Worm (Caenorhabditis elegans) whole organism, L1 larva: ENCODE data around the gene F43G6.10.

Experiments used
- C04F5.9 ChIP-seq: sonication (generic microtip); optimal IDR thresholded peaks from 2 replicates; lab custom pipeline; 2016; ENCODE audit warnings: missing genetic modification characterization, missing compliant biosample characterization
- C16A3.4 ChIP-seq: fragments of 150-350 bp; optimal IDR thresholded peaks from 2 replicates; lab custom pipeline; 2014; ENCODE audit warnings: missing biosample characterization, missing genetic modification characterization
- Y116A8C.19 ChIP-seq: sonication (generic microtip); optimal IDR thresholded peaks from 2 replicates; lab custom pipeline; 2016; ENCODE audit warnings: missing compliant biosample characterization, missing genetic modification characterization, borderline replicate concordance
- alr-1 ChIP-seq: fragments of 200-800 bp; sonication (Bioruptor generic); optimal IDR thresholded peaks from 2 replicates; lab custom pipeline; 2018; ENCODE audit warnings: borderline replicate concordance, mild to moderate bottlenecking, missing genetic modification characterization, missing compliant biosample characterization
- aly-2 ChIP-seq: fragments of 150-350 bp; optimal IDR thresholded peaks from 2 replicates; lab custom pipeline; 2014; ENCODE audit warnings: missing biosample characterization, missing genetic modification characterization
- ama-1 ChIP-seq: fragments of 150-350 bp; optimal IDR thresholded peaks from 2 replicates; lab custom pipeline; 2014
- blmp-1 ChIP-seq: fragments of 150-350 bp; optimal IDR thresholded peaks from 2 replicates; lab custom pipeline; 2014; ENCODE audit warnings: missing biosample characterization, missing genetic modification characterization
- ceh-8 ChIP-seq: fragments of 200-800 bp; sonication (Bioruptor generic); optimal IDR thresholded peaks from 2 replicates; lab custom pipeline; 2018; ENCODE audit warnings: mild to moderate bottlenecking, missing genetic modification characterization, moderate library complexity, missing compliant biosample characterization
- ceh-90 ChIP-seq: sonication (generic microtip); optimal IDR thresholded peaks from 2 replicates; lab custom pipeline; 2016; ENCODE audit warnings: missing genetic modification characterization, missing compliant biosample characterization
- ces-1 ChIP-seq: fragments of 150-350 bp; optimal IDR thresholded peaks from 2 replicates; lab custom pipeline; 2014; ENCODE audit warnings: missing biosample characterization, missing genetic modification reagents, missing genetic modification characterization
- efl-1 ChIP-seq, 4 experiments: fragments of 150-350 bp; optimal IDR thresholded peaks in 3 of 4; peaks in 1 of 4; 1 replicate in 1 of 4; 2 replicates in 3 of 4; lab custom pipeline; 2014; ENCODE audit warnings: missing biosample characterization in 2 of 4, missing genetic modification characterization in 2 of 4, missing genetic modification reagents in 2 of 4
- efl-3 ChIP-seq: fragments of 200-800 bp; sonication (Bioruptor generic); optimal IDR thresholded peaks from 2 replicates; lab custom pipeline; 2018; ENCODE audit warnings: mild to moderate bottlenecking, missing genetic modification characterization, missing compliant biosample characterization
- elt-2 ChIP-seq: sonication (generic microtip); optimal IDR thresholded peaks from 2 replicates; lab custom pipeline; 2016; ENCODE audit warnings: missing genetic modification characterization, mild to moderate bottlenecking, inconsistent platforms, missing compliant biosample characterization, missing genetic modification reagents
- elt-3 ChIP-seq, 6 experiments: fragments of 150-350 bp in 1 of 6; sonication (generic microtip); optimal IDR thresholded peaks; 2 replicates each; lab custom pipeline; 2017 to 2018; ENCODE audit warnings: missing biosample characterization in 6 of 6, missing genetic modification characterization in 6 of 6, inconsistent platforms in 1 of 6
- fkh-8 ChIP-seq: sonication (generic microtip); optimal IDR thresholded peaks from 2 replicates; lab custom pipeline; 2016; ENCODE audit warnings: mild to moderate bottlenecking, missing genetic modification characterization, missing compliant biosample characterization
- grh-1 ChIP-seq: fragments of 200-800 bp; sonication (Bioruptor generic); IDR thresholded peaks from 2 replicates; pipeline ENCODE4 v1.3.6; 2022; ENCODE audit warnings: missing genetic modification reagents, missing genetic modification characterization, missing compliant biosample characterization
- hlh-17 ChIP-seq: fragments of 200-800 bp; sonication (Bioruptor generic); optimal IDR thresholded peaks from 2 replicates; lab custom pipeline; 2018; ENCODE audit warnings: missing genetic modification characterization, mild to moderate bottlenecking, missing compliant biosample characterization, moderate library complexity, borderline replicate concordance
- hlh-4 ChIP-seq: sonication (generic microtip); optimal IDR thresholded peaks from 2 replicates; lab custom pipeline; 2016; ENCODE audit warnings: mild to moderate bottlenecking, missing genetic modification characterization, missing compliant biosample characterization
- hpl-2 ChIP-seq: fragments of 150-350 bp; optimal IDR thresholded peaks from 2 replicates; lab custom pipeline; 2014; ENCODE audit warnings: missing biosample characterization, missing genetic modification reagents, missing genetic modification characterization
- lin-14 ChIP-seq: fragments of 200-800 bp; sonication (Bioruptor generic); optimal IDR thresholded peaks from 2 replicates; lab custom pipeline; 2018; ENCODE audit warnings: mild to moderate bottlenecking, missing genetic modification characterization, moderate library complexity, missing compliant biosample characterization
- lin-15B ChIP-seq: fragments of 150-350 bp; sonication (generic microtip); optimal IDR thresholded peaks from 3 replicates; lab custom pipeline; 2014; ENCODE audit warnings: missing biosample characterization, missing genetic modification characterization
- lin-35 ChIP-seq, 2 experiments: fragments of 150-350 bp; optimal IDR thresholded peaks; 2 replicates each; lab custom pipeline; 2014; ENCODE audit warnings: missing biosample characterization in 2 of 2, missing genetic modification characterization in 2 of 2, missing genetic modification reagents in 2 of 2
- lin-39 ChIP-seq: fragments of 150-350 bp; optimal IDR thresholded peaks from 2 replicates; lab custom pipeline; 2014; ENCODE audit warnings: missing biosample characterization, missing genetic modification reagents, missing genetic modification characterization
- lir-3 ChIP-seq: sonication (generic microtip); optimal IDR thresholded peaks from 2 replicates; lab custom pipeline; 2016; ENCODE audit warnings: mild to moderate bottlenecking, missing genetic modification characterization, moderate library complexity, missing compliant biosample characterization; ENCODE audit not compliant: poor library complexity
- lsy-2 ChIP-seq, 2 experiments: fragments of 150-350 bp; optimal IDR thresholded peaks; 2 replicates each; lab custom pipeline; 2014; ENCODE audit warnings: missing biosample characterization in 2 of 2, missing genetic modification characterization in 2 of 2
- mdl-1 ChIP-seq, 2 experiments: fragments of 150-350 bp; optimal IDR thresholded peaks; 2 replicates each; lab custom pipeline; 2014 to 2017; ENCODE audit warnings: missing biosample characterization in 2 of 2, missing genetic modification characterization in 2 of 2, inconsistent platforms in 1 of 2
- mef-2 ChIP-seq: fragments of 150-350 bp; optimal IDR thresholded peaks from 2 replicates; lab custom pipeline; 2014; ENCODE audit warnings: missing biosample characterization, missing genetic modification characterization
- nhr-11 ChIP-seq: fragments of 150-350 bp; optimal IDR thresholded peaks from 2 replicates; lab custom pipeline; 2014; ENCODE audit warnings: missing biosample characterization, missing genetic modification characterization
- nhr-12 ChIP-seq: sonication (generic microtip); optimal IDR thresholded peaks from 2 replicates; lab custom pipeline; 2017; ENCODE audit warnings: missing biosample characterization, missing genetic modification characterization
- nhr-19 ChIP-seq: fragments of 200-800 bp; sonication (Bioruptor generic); conservative IDR thresholded peaks from 2 replicates; pipeline ENCODE4 v1.3.6; 2022; ENCODE audit warnings: missing genetic modification characterization, missing compliant biosample characterization
- nhr-20 ChIP-seq: sonication (generic microtip); optimal IDR thresholded peaks from 2 replicates; lab custom pipeline; 2016; ENCODE audit warnings: mild to moderate bottlenecking, missing genetic modification characterization, missing compliant biosample characterization
- nhr-28 ChIP-seq: fragments of 150-350 bp; optimal IDR thresholded peaks from 2 replicates; lab custom pipeline; 2014; ENCODE audit warnings: missing biosample characterization, missing genetic modification characterization
- nhr-47 ChIP-seq: sonication (generic microtip); optimal IDR thresholded peaks from 2 replicates; lab custom pipeline; 2016; ENCODE audit warnings: mild to moderate bottlenecking, missing genetic modification characterization, moderate library complexity, missing compliant biosample characterization
- nhr-71 ChIP-seq: sonication (generic microtip); optimal IDR thresholded peaks from 2 replicates; lab custom pipeline; 2016; ENCODE audit warnings: mild to moderate bottlenecking, missing genetic modification characterization, moderate library complexity, missing compliant biosample characterization
- nhr-76 ChIP-seq: sonication (generic microtip); optimal IDR thresholded peaks from 2 replicates; lab custom pipeline; 2017; ENCODE audit warnings: missing biosample characterization, missing genetic modification characterization
- nhr-84 ChIP-seq: sonication (generic microtip); optimal IDR thresholded peaks from 2 replicates; lab custom pipeline; 2017; ENCODE audit warnings: missing biosample characterization, missing genetic modification characterization
- nhr-85 ChIP-seq: sonication (generic microtip); peaks from one replicate; lab custom pipeline; 2016; ENCODE audit warnings: missing genetic modification characterization, inconsistent platforms, missing compliant biosample characterization
- nhr-90 ChIP-seq: sonication (generic microtip); optimal IDR thresholded peaks from 2 replicates; lab custom pipeline; 2016; ENCODE audit warnings: mild to moderate bottlenecking, missing genetic modification characterization, missing compliant biosample characterization; ENCODE audit not compliant: poor library complexity
- skn-1 ChIP-seq: fragments of 150-350 bp; optimal IDR thresholded peaks from 2 replicates; lab custom pipeline; 2014; ENCODE audit warnings: missing biosample characterization, missing genetic modification characterization
- snpc-4 ChIP-seq: fragments of 150-350 bp; optimal IDR thresholded peaks from 2 replicates; lab custom pipeline; 2014; ENCODE audit warnings: missing biosample characterization, missing genetic modification characterization
- snu-23 ChIP-seq: sonication (generic microtip); optimal IDR thresholded peaks from 2 replicates; lab custom pipeline; 2016; ENCODE audit warnings: missing genetic modification characterization, missing compliant biosample characterization
- sox-4 ChIP-seq: sonication (generic microtip); optimal IDR thresholded peaks from 2 replicates; lab custom pipeline; 2016; ENCODE audit warnings: missing genetic modification characterization, missing compliant biosample characterization
- sptf-1 ChIP-seq: fragments of 150-350 bp; optimal IDR thresholded peaks from 2 replicates; lab custom pipeline; 2014; ENCODE audit warnings: missing biosample characterization, missing genetic modification characterization
- tbx-2 ChIP-seq: sonication (generic microtip); optimal IDR thresholded peaks from 2 replicates; lab custom pipeline; 2016; ENCODE audit warnings: missing genetic modification characterization, missing compliant biosample characterization
- unc-62 ChIP-seq: fragments of 150-350 bp; optimal IDR thresholded peaks from 2 replicates; lab custom pipeline; 2014; ENCODE audit warnings: missing biosample characterization, missing genetic modification reagents, missing genetic modification characterization
- unc-98 ChIP-seq: fragments of 200-800 bp; sonication (Bioruptor generic); IDR thresholded peaks from 2 replicates; pipeline ENCODE4 v1.3.6; 2022; ENCODE audit warnings: missing genetic modification characterization, missing compliant biosample characterization
- xbp-1 ChIP-seq: sonication (generic microtip); optimal IDR thresholded peaks from 2 replicates; lab custom pipeline; 2016; ENCODE audit warnings: missing genetic modification characterization, missing compliant biosample characterization
- zag-1 ChIP-seq: fragments of 150-350 bp; optimal IDR thresholded peaks from 2 replicates; lab custom pipeline; 2014; ENCODE audit warnings: missing biosample characterization, missing genetic modification characterization
- ztf-4 ChIP-seq: fragments of 150-350 bp; optimal IDR thresholded peaks from 2 replicates; lab custom pipeline; 2014; ENCODE audit warnings: missing biosample characterization, missing genetic modification characterization

F43G6.10 gene

ce11 chrII:11836554-11837218 is 27.5 kb downstream of the F43G6.10 start:
- peak; percentile 62 for TF ChIP-seq nhr-19 (GFP tag; lab: Robert Waterston, UW)
- TF ChIP-seq zag-1 (tag; lab: Kevin White, UChicago) = no peak
- TF ChIP-seq ztf-4 (tag; lab: Kevin White, UChicago) = no peak
- no peak for TF ChIP-seq nhr-12 (tag; lab: Kevin White, UChicago)
- TF ChIP-seq nhr-11 = no peak
- TF ChIP-seq mef-2 (tag; lab: Kevin White, UChicago) = peak; percentile 19
- peak in 5 of 6 experiments; percentile 27 to 90 (median 68) for TF ChIP-seq elt-3 (tag; optimal IDR thresholded peaks at IDR 0.05; lab: Kevin White, UChicago)
- no peak for TF ChIP-seq ces-1 (GFP tag; lab: Kevin White, UChicago)
- TF ChIP-seq fkh-8 = no peak
- TF ChIP-seq ceh-90 = no peak
- peak in 1 of 2 experiments; percentile 24 for TF ChIP-seq lsy-2 (tag; optimal IDR thresholded peaks at IDR 0.05; lab: Kevin White, UChicago)
- TF ChIP-seq tbx-2 (tag; lab: Kevin White, UChicago) = peak; percentile 52
- no peak for TF ChIP-seq nhr-76
- TF ChIP-seq lin-39 (tag; lab: Kevin White, UChicago) = no peak
- peak; percentile 40 for TF ChIP-seq nhr-90
- TF ChIP-seq unc-98 = no peak
- TF ChIP-seq C16A3.4 (tag; lab: Kevin White, UChicago) = no peak
- TF ChIP-seq skn-1 = no peak
- TF ChIP-seq sox-4 = no peak
- no peak for TF ChIP-seq ama-1 (lab: Kevin White, UChicago)
- TF ChIP-seq nhr-71 (tag; lab: Kevin White, UChicago) = peak; percentile 73
- TF ChIP-seq Y116A8C.19 = no peak
- no peak for TF ChIP-seq efl-1 (optimal IDR thresholded peaks at IDR 0.05; lab: Kevin White, UChicago)
- TF ChIP-seq efl-1 (GFP tag; optimal IDR thresholded peaks at IDR 0.05 in 1 of 2; lab: Kevin White, UChicago) = peak in 1 of 2 experiments; percentile 76
- TF ChIP-seq hpl-2 = no peak
- TF ChIP-seq snpc-4 (tag; lab: Kevin White, UChicago) = no peak
- TF ChIP-seq hlh-17 (GFP tag; lab: Kevin White, UChicago) = no peak
- TF ChIP-seq efl-3 (GFP tag; lab: Kevin White, UChicago) = no peak
- peak; percentile 83 for TF ChIP-seq lin-14 (GFP tag; lab: Kevin White, UChicago)
- peak; percentile 78 for TF ChIP-seq elt-2 (tag; lab: Kevin White, UChicago)
- TF ChIP-seq nhr-47 = no peak
- no peak for TF ChIP-seq lin-15B (tag; lab: Kevin White, UChicago)
- TF ChIP-seq ceh-8 = no peak
- no peak for TF ChIP-seq alr-1
- no peak for TF ChIP-seq hlh-4 (tag; lab: Kevin White, UChicago)
- TF ChIP-seq sptf-1 = no peak
- TF ChIP-seq aly-2 (tag; lab: Kevin White, UChicago) = no peak
- TF ChIP-seq mdl-1 (tag; optimal IDR thresholded peaks at IDR 0.05; lab: Kevin White, UChicago) = peak in 1 of 2 experiments; percentile 27
- no peak for TF ChIP-seq nhr-28 (tag; lab: Kevin White, UChicago)
- no peak for TF ChIP-seq C04F5.9 (tag; lab: Kevin White, UChicago)
- peak; percentile 26; the same call in 1 of the 2 replicates for TF ChIP-seq grh-1
- peak; percentile 75 for TF ChIP-seq blmp-1
- TF ChIP-seq snu-23 (GFP tag; lab: Kevin White, UChicago) = peak; percentile 49
- no peak for TF ChIP-seq lir-3
- TF ChIP-seq lin-35 (GFP tag; optimal IDR thresholded peaks at IDR 0.05; lab: Kevin White, UChicago) = peak in 1 of 2 experiments; percentile 52
- TF ChIP-seq nhr-85 = peak; percentile 98
- no peak for TF ChIP-seq nhr-84 (tag; lab: Kevin White, UChicago)
- TF ChIP-seq xbp-1 (tag; lab: Kevin White, UChicago) = no peak
- no peak for TF ChIP-seq unc-62 (GFP tag; lab: Kevin White, UChicago)
- TF ChIP-seq nhr-20 (tag; lab: Kevin White, UChicago) = peak; percentile 75
